Fruit fly (Drosophila melanogaster) whole organism, embryonic: ENCODE measurements around the gene woc.

Source experiments
- B-H1 ChIP-seq: fragments of 200-800 bp; sonication (Bioruptor generic); IDR thresholded peaks from 3 replicates; pipeline ENCODE4 v1.3.6; 2022; ENCODE audit warnings: missing biosample characterization, missing genetic modification characterization
- CG10274 ChIP-seq: fragments of 200-800 bp; sonication (Bioruptor generic); optimal IDR thresholded peaks from 3 replicates; lab custom pipeline; 2017; ENCODE audit warnings: missing biosample characterization, mild to moderate bottlenecking, missing genetic modification characterization
- CG10543 ChIP-seq: fragments of 200-800 bp; sonication (Bioruptor generic); optimal IDR thresholded peaks from 3 replicates; lab custom pipeline; 2017; ENCODE audit warnings: missing biosample characterization, mild to moderate bottlenecking, missing genetic modification characterization, moderate library complexity
- CG11504 ChIP-seq: fragments of 200-800 bp; sonication (Bioruptor generic); optimal IDR thresholded peaks from 3 replicates; lab custom pipeline; 2019; ENCODE audit warnings: missing biosample characterization, mild to moderate bottlenecking, missing genetic modification characterization, moderate library complexity
- CG11695 ChIP-seq: fragments of 200-800 bp; sonication (Bioruptor generic); IDR thresholded peaks from 3 replicates; pipeline ENCODE4 v1.3.6; 2022; ENCODE audit warnings: missing biosample characterization, missing genetic modification characterization
- CG12155 ChIP-seq: fragments of 200-800 bp; sonication (Bioruptor generic); optimal IDR thresholded peaks from 3 replicates; lab custom pipeline; 2016; ENCODE audit warnings: missing biosample characterization, missing genetic modification characterization
- CG17328 ChIP-seq: fragments of 200-800 bp; sonication (Bioruptor generic); IDR thresholded peaks from 2 replicates; pipeline ENCODE4 v1.3.6; 2022; ENCODE audit warnings: missing biosample characterization, missing genetic modification characterization
- CG17802 ChIP-seq: fragments of 200-800 bp; sonication (Bioruptor generic); optimal IDR thresholded peaks from 2 replicates; lab custom pipeline; 2018; ENCODE audit warnings: missing biosample characterization, mild to moderate bottlenecking, missing genetic modification characterization, moderate library complexity
- CG18599 ChIP-seq: fragments of 200-800 bp; sonication (Bioruptor generic); optimal IDR thresholded peaks from 3 replicates; lab custom pipeline; 2017; ENCODE audit warnings: missing biosample characterization, missing genetic modification characterization, mild to moderate bottlenecking, moderate library complexity, missing genetic modification reagents
- CG18619 ChIP-seq: fragments of 200-800 bp; sonication (Bioruptor generic); optimal IDR thresholded peaks from 3 replicates; lab custom pipeline; 2017; ENCODE audit warnings: missing biosample characterization, mild to moderate bottlenecking, missing genetic modification characterization
- CG2199 ChIP-seq: fragments of 200-800 bp; sonication (Bioruptor generic); IDR thresholded peaks from 3 replicates; pipeline ENCODE4 v1.3.6; 2022; ENCODE audit warnings: missing biosample characterization, missing genetic modification characterization
- CG2712 ChIP-seq: fragments of 200-800 bp; optimal IDR thresholded peaks from 3 replicates; lab custom pipeline; 2019; ENCODE audit warnings: missing biosample characterization, mild to moderate bottlenecking, missing genetic modification characterization, moderate library complexity
- CG2875 ChIP-seq: fragments of 200-800 bp; sonication (Bioruptor generic); optimal IDR thresholded peaks from 2 replicates; lab custom pipeline; 2017; ENCODE audit warnings: missing biosample characterization, mild to moderate bottlenecking, missing genetic modification characterization, missing genetic modification reagents
- CG34422 ChIP-seq: fragments of 200-800 bp; sonication (Bioruptor generic); IDR thresholded peaks from 3 replicates; pipeline ENCODE4 v1.3.6; 2022; ENCODE audit warnings: missing biosample characterization, missing genetic modification characterization
- CG3726 ChIP-seq: fragments of 200-800 bp; sonication (Bioruptor generic); IDR thresholded peaks from 3 replicates; pipeline ENCODE4, ENCODE4 v1.3.6; 2022; ENCODE audit warnings: missing biosample characterization, missing genetic modification characterization
- CG4404 ChIP-seq: fragments of 200-800 bp; sonication (Bioruptor generic); IDR thresholded peaks from 2 replicates; pipeline ENCODE4 v1.3.6; 2022; ENCODE audit warnings: missing biosample characterization, missing genetic modification characterization
- CG6765 ChIP-seq: fragments of 200-800 bp; sonication (Bioruptor generic); optimal IDR thresholded peaks from 3 replicates; lab custom pipeline; 2017; ENCODE audit warnings: missing biosample characterization, mild to moderate bottlenecking, missing genetic modification characterization
- CG8281 ChIP-seq: fragments of 200-800 bp; sonication (Bioruptor generic); optimal IDR thresholded peaks from 2 replicates; lab custom pipeline; 2018; ENCODE audit warnings: missing biosample characterization, mild to moderate bottlenecking, missing genetic modification characterization, moderate library complexity
- CTCF ChIP-seq: fragments of 200-800 bp; sonication (Bioruptor generic); optimal IDR thresholded peaks from 2 replicates; lab custom pipeline; 2017; ENCODE audit warnings: missing biosample characterization, mild to moderate bottlenecking, missing genetic modification characterization, moderate library complexity
- Dip2 ChIP-seq: fragments of 200-800 bp; sonication (Bioruptor generic); IDR thresholded peaks from 2 replicates; pipeline ENCODE4 v1.3.6; 2022; ENCODE audit warnings: missing biosample characterization, missing genetic modification characterization
- Dll ChIP-seq: fragments of 200-800 bp; sonication (Bioruptor generic); IDR thresholded peaks from 4 replicates; pipeline ENCODE4 v1.3.6; 2022; ENCODE audit warnings: missing biosample characterization, missing genetic modification characterization; ENCODE audit not compliant: partially characterized antibody
- Elba2 ChIP-seq: fragments of 200-800 bp; sonication (Bioruptor generic); optimal IDR thresholded peaks from 3 replicates; lab custom pipeline; 2016; ENCODE audit warnings: missing biosample characterization, missing genetic modification characterization
- Ets97D ChIP-seq: fragments of 200-800 bp; sonication (Bioruptor generic); optimal IDR thresholded peaks from 3 replicates; lab custom pipeline; 2016; ENCODE audit warnings: missing biosample characterization, missing genetic modification characterization
- Oli ChIP-seq: fragments of 200-800 bp; sonication (Bioruptor generic); optimal IDR thresholded peaks from 2 replicates; lab custom pipeline; 2018; ENCODE audit warnings: missing biosample characterization, mild to moderate bottlenecking, missing genetic modification characterization, moderate library complexity
- Pdp1 ChIP-seq, 2 experiments: fragments of 200-800 bp; sonication (Bioruptor generic); optimal IDR thresholded peaks; 3 replicates each; lab custom pipeline; 2016; ENCODE audit warnings: missing biosample characterization in 2 of 2, missing genetic modification characterization in 2 of 2, mild to moderate bottlenecking in 1 of 2, moderate library complexity in 1 of 2
- Sox100B ChIP-seq: fragments of 200-800 bp; sonication (Bioruptor generic); optimal IDR thresholded peaks from 3 replicates; lab custom pipeline; 2018; ENCODE audit warnings: missing biosample characterization, mild to moderate bottlenecking, missing genetic modification characterization
- TFAM ChIP-seq: fragments of 200-800 bp; sonication (Bioruptor generic); optimal IDR thresholded peaks from 2 replicates; lab custom pipeline; 2017; ENCODE audit warnings: missing biosample characterization, missing genetic modification characterization, inconsistent platforms
- Xrp1 ChIP-seq: fragments of 200-800 bp; sonication (Bioruptor generic); IDR thresholded peaks from 2 replicates; pipeline ENCODE4 v1.3.6; 2022; ENCODE audit warnings: missing biosample characterization, missing genetic modification characterization
- bigmax ChIP-seq: fragments of 200-800 bp; sonication (Bioruptor generic); optimal IDR thresholded peaks from 2 replicates; lab custom pipeline; 2018; ENCODE audit warnings: missing biosample characterization, mild to moderate bottlenecking, missing genetic modification characterization
- corto ChIP-seq: fragments of 200-800 bp; sonication (Bioruptor generic); optimal IDR thresholded peaks from 2 replicates; lab custom pipeline; 2016; ENCODE audit warnings: missing biosample characterization, mild to moderate bottlenecking, missing genetic modification characterization, moderate library complexity
- disco-r ChIP-seq: fragments of 200-800 bp; sonication (Bioruptor generic); optimal IDR thresholded peaks from 2 replicates; lab custom pipeline; 2016; ENCODE audit warnings: missing biosample characterization, missing genetic modification characterization
- dm ChIP-seq: fragments of 200-800 bp; sonication (Bioruptor generic); optimal IDR thresholded peaks from 3 replicates; lab custom pipeline; 2016; ENCODE audit warnings: missing biosample characterization, missing genetic modification characterization
- fd3F ChIP-seq: fragments of 200-800 bp; sonication (Bioruptor generic); optimal IDR thresholded peaks from 2 replicates; lab custom pipeline; 2018; ENCODE audit warnings: missing biosample characterization, mild to moderate bottlenecking, missing genetic modification characterization, moderate library complexity
- fu2 ChIP-seq: fragments of 200-800 bp; sonication (Bioruptor generic); optimal IDR thresholded peaks from 2 replicates; lab custom pipeline; 2016; ENCODE audit warnings: missing biosample characterization, missing genetic modification characterization
- gt ChIP-seq: fragments of 200-800 bp; sonication (Bioruptor generic); IDR thresholded peaks from 2 replicates; pipeline ENCODE4 v1.3.6; 2022; ENCODE audit warnings: missing biosample characterization, missing genetic modification characterization
- kni ChIP-seq: fragments of 200-800 bp; sonication (Bioruptor generic); optimal IDR thresholded peaks from 3 replicates; lab custom pipeline; 2017; ENCODE audit warnings: mild to moderate bottlenecking, missing biosample characterization, missing genetic modification reagents, missing genetic modification characterization
- lbe ChIP-seq: fragments of 200-800 bp; sonication (Bioruptor generic); optimal IDR thresholded peaks from 2 replicates; lab custom pipeline; 2016; ENCODE audit warnings: missing biosample characterization, mild to moderate bottlenecking, missing genetic modification characterization
- lola ChIP-seq, 3 experiments: fragments of >200 bp in 2 of 3; fragments of 200-800 bp in 1 of 3; sonication (Bioruptor generic) in 1 of 3; optimal IDR thresholded peaks; 2 replicates each; lab custom pipeline; 2017 to 2019; ENCODE audit warnings: missing biosample characterization in 3 of 3, missing genetic modification characterization in 3 of 3, mild to moderate bottlenecking in 1 of 3, moderate library complexity in 1 of 3
- pb ChIP-seq: fragments of 200-800 bp; sonication (Bioruptor generic); optimal IDR thresholded peaks from 3 replicates; lab custom pipeline; 2016; ENCODE audit warnings: missing biosample characterization, missing genetic modification characterization
- pita ChIP-seq: fragments of 200-800 bp; sonication (Bioruptor generic); optimal IDR thresholded peaks from 2 replicates; lab custom pipeline; 2017; ENCODE audit warnings: missing biosample characterization, mild to moderate bottlenecking, missing genetic modification characterization
- pzg ChIP-seq: fragments of 200-800 bp; sonication (Bioruptor generic); optimal IDR thresholded peaks from 3 replicates; lab custom pipeline; 2018; ENCODE audit warnings: missing biosample characterization, mild to moderate bottlenecking, missing genetic modification characterization, moderate library complexity
- ranshi ChIP-seq: fragments of 200-800 bp; sonication (Bioruptor generic); IDR thresholded peaks from 2 replicates; pipeline ENCODE4 v1.3.6; 2022; ENCODE audit warnings: missing biosample characterization, missing genetic modification characterization
- shn ChIP-seq: fragments of 200-800 bp; sonication (Bioruptor generic); optimal IDR thresholded peaks from 3 replicates; lab custom pipeline; 2016; ENCODE audit warnings: missing biosample characterization, missing genetic modification characterization
- tna ChIP-seq: fragments of 200-800 bp; sonication (Bioruptor generic); IDR thresholded peaks from 2 replicates; pipeline ENCODE4 v1.3.6; 2022; ENCODE audit warnings: missing biosample characterization, missing genetic modification characterization; ENCODE audit not compliant: partially characterized antibody

woc gene

DNA sequence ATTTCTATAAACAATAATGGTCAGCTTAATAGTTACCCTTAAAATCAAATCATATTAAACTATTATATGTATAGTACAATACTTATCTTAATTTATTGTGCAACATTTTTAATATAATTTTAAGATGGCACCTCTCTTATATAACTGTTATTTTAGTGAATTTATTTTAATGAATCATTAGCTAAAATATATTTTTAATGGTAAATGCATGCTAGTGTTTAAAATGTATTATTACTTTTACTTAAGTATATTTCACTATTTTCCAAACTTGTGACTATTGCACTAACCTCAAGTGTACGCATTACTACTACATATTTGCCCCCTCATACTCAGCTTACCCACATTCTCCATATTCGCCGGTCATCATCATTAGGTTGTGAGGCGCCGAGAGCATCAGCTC lies 17.6 kb downstream of the woc start (continued):
- no peak for TF ChIP-seq CG10274 (GFP tag; lab: Kevin White, UChicago)
- peak in 1 of 3 experiments; percentile 90 for TF ChIP-seq lola (GFP tag; optimal IDR thresholded peaks at IDR 0.05; lab: Kevin White, UChicago)
- peak; percentile 94 for TF ChIP-seq CG11504
- no peak for TF ChIP-seq kni
- peak; percentile 57 for TF ChIP-seq CG8281 (tag; lab: Kevin White, UChicago)
- peak; percentile 59 for TF ChIP-seq CG2875 (GFP tag; lab: Kevin White, UChicago)
- no peak for TF ChIP-seq Dll (GFP tag; lab: Robert Waterston, UW)
- peak; percentile 55 for TF ChIP-seq CG6765 (GFP tag; lab: Kevin White, UChicago)
- TF ChIP-seq CG10543, result peak; percentile 13
- TF ChIP-seq disco-r (GFP tag; lab: Kevin White, UChicago), result no peak
- TF ChIP-seq Dip2 (GFP tag; lab: Robert Waterston, UW), result no peak
- TF ChIP-seq Pdp1 (GFP tag; optimal IDR thresholded peaks at IDR 0.05; lab: Kevin White, UChicago), result peak in 1 of 2 experiments; percentile 32
- TF ChIP-seq Oli (tag; lab: Kevin White, UChicago), result peak; percentile 84
- TF ChIP-seq CG2712 (tag; lab: Kevin White, UChicago), result peak; percentile 93
- TF ChIP-seq TFAM (GFP tag; lab: Kevin White, UChicago), result peak; percentile 12
- peak; percentile 61; the same call in 1 of the 2 replicates for TF ChIP-seq CG17328 (GFP tag; lab: Robert Waterston, UW)
- no peak for TF ChIP-seq Elba2 (GFP tag; lab: Kevin White, UChicago)
- no peak for TF ChIP-seq pita (GFP tag; lab: Kevin White, UChicago)
- TF ChIP-seq fu2, result no peak
- TF ChIP-seq corto (GFP tag; lab: Kevin White, UChicago), result no peak
- no peak for TF ChIP-seq dm (GFP tag; lab: Kevin White, UChicago)
- no peak for TF ChIP-seq CG4404
- no peak for TF ChIP-seq bigmax (GFP tag; lab: Kevin White, UChicago)
- TF ChIP-seq CG12155 (GFP tag; lab: Kevin White, UChicago), result peak; percentile 46
- TF ChIP-seq CG18599 (GFP tag; lab: Kevin White, UChicago), result peak; percentile 82
- TF ChIP-seq CG2199 (GFP tag; lab: Robert Waterston, UW), result no peak
- 0 out of 2 replicates have a peak, but pooled peaks have one; percentile 39 for TF ChIP-seq ranshi (GFP tag; lab: Robert Waterston, UW)
- TF ChIP-seq tna, result no peak
- no peak for TF ChIP-seq B-H1 (GFP tag; lab: Robert Waterston, UW)
- TF ChIP-seq shn (GFP tag; lab: Kevin White, UChicago), result no peak
- TF ChIP-seq gt, result no peak
- TF ChIP-seq Sox100B (GFP tag; lab: Kevin White, UChicago), result peak; percentile 90
- TF ChIP-seq pb, result no peak
- TF ChIP-seq CTCF (GFP tag; lab: Kevin White, UChicago), result peak; percentile 19
- TF ChIP-seq CG17802 (tag; lab: Kevin White, UChicago), result no peak
- no peak for TF ChIP-seq lbe
- TF ChIP-seq CG3726 (GFP tag; lab: Robert Waterston, UW), result no peak
- TF ChIP-seq Xrp1, result peak; percentile 79
- 0 out of 3 replicates have a peak, but pooled peaks have one; percentile 28 for TF ChIP-seq CG34422 (GFP tag; lab: Robert Waterston, UW)
- no peak for TF ChIP-seq pzg (GFP tag; lab: Kevin White, UChicago)
- peak; percentile 66 for TF ChIP-seq CG18619 (GFP tag; lab: Kevin White, UChicago)
- no peak for TF ChIP-seq Ets97D (GFP tag; lab: Kevin White, UChicago)
- TF ChIP-seq CG11695, result peak; percentile 89; the same call in 2 of the 3 replicates
- TF ChIP-seq fd3F, result peak; percentile 64
